Worm (Caenorhabditis elegans) whole organism, L4 larva: Measurements from ENCODE around the gene C32H11.3.
A peak's percentile ranks its signal among the peaks of the same experiment; 100 is the strongest.

Experiments used
- F26F4.8 ChIP-seq: fragments of 200-800 bp; sonication (Bioruptor generic); conservative IDR thresholded peaks from 2 replicates; pipeline ENCODE4 v1.3.6; 2022; ENCODE audit warnings: missing genetic modification characterization, missing compliant biosample characterization
- R02D3.7 ChIP-seq: fragments of 150-350 bp; sonication (generic microtip); optimal IDR thresholded peaks from 3 replicates; lab custom pipeline; 2014; ENCODE audit warnings: missing biosample characterization, missing genetic modification characterization
- T20F7.1 ChIP-seq: fragments of 200-800 bp; sonication (Bioruptor generic); optimal IDR thresholded peaks from 2 replicates; lab custom pipeline; 2018; ENCODE audit warnings: mild to moderate bottlenecking, missing genetic modification characterization, missing compliant biosample characterization
- Y48G9A.11 ChIP-seq: fragments of 200-800 bp; sonication (Bioruptor generic); IDR thresholded peaks from 2 replicates; pipeline ENCODE4 v1.3.6; 2022; ENCODE audit warnings: missing genetic modification reagents, missing genetic modification characterization, missing compliant biosample characterization
- Y5F2A.4 ChIP-seq: fragments of 200-800 bp; sonication (Bioruptor generic); optimal IDR thresholded peaks from 2 replicates; lab custom pipeline; 2018; ENCODE audit warnings: mild to moderate bottlenecking, missing genetic modification characterization, missing compliant biosample characterization
- aha-1 ChIP-seq: fragments of 150-350 bp; peaks from one replicate; lab custom pipeline; 2014; ENCODE audit warnings: missing biosample characterization, missing genetic modification characterization
- ama-1 ChIP-seq: fragments of 150-350 bp; optimal IDR thresholded peaks from 2 replicates; lab custom pipeline; 2014; ENCODE audit warnings: inconsistent platforms, mixed read lengths
- ceh-20 ChIP-seq: fragments of 200-800 bp; sonication (Bioruptor generic); IDR thresholded peaks from 2 replicates; pipeline ENCODE4 v1.3.6; 2022; ENCODE audit warnings: missing genetic modification reagents, missing genetic modification characterization, missing compliant biosample characterization
- ceh-44 ChIP-seq: fragments of 200-800 bp; sonication (Bioruptor generic); IDR thresholded peaks from 2 replicates; pipeline ENCODE4 v1.3.6; 2022; ENCODE audit warnings: missing genetic modification reagents, missing genetic modification characterization, missing compliant biosample characterization
- ces-1 ChIP-seq: fragments of 150-350 bp; sonication (generic microtip); optimal IDR thresholded peaks from 4 replicates; lab custom pipeline; 2014; ENCODE audit warnings: missing biosample characterization, missing genetic modification reagents, missing genetic modification characterization
- cey-2 ChIP-seq: sonication (generic microtip); optimal IDR thresholded peaks from 3 replicates; lab custom pipeline; 2017; ENCODE audit warnings: missing genetic modification characterization, mild to moderate bottlenecking, missing compliant biosample characterization, antibody characterized with exemption, borderline replicate concordance; ENCODE audit not compliant: insufficient read depth
- daf-16 ChIP-seq, 3 experiments: sonication (generic microtip); optimal IDR thresholded peaks; 2 replicates each; lab custom pipeline; 2016 to 2017; ENCODE audit warnings: missing genetic modification characterization in 3 of 3, missing genetic modification reagents in 3 of 3, mild to moderate bottlenecking in 2 of 3, missing compliant biosample characterization in 2 of 3, missing biosample characterization in 1 of 3, moderate library complexity in 1 of 3
- dmd-6 ChIP-seq: fragments of 200-800 bp; sonication (Bioruptor generic); IDR thresholded peaks from 2 replicates; pipeline ENCODE4 v1.3.6; 2022; ENCODE audit warnings: missing genetic modification reagents, missing genetic modification characterization, missing compliant biosample characterization
- dve-1 ChIP-seq: sonication (generic microtip); optimal IDR thresholded peaks from 2 replicates; lab custom pipeline; 2017; ENCODE audit warnings: antibody characterized with exemption, mild to moderate bottlenecking, missing genetic modification characterization, missing compliant biosample characterization; ENCODE audit not compliant: insufficient read depth
- egl-27 ChIP-seq: sonication (generic microtip); optimal IDR thresholded peaks from 3 replicates; lab custom pipeline; 2017; ENCODE audit warnings: missing biosample characterization, missing genetic modification reagents, missing genetic modification characterization
- gei-8 ChIP-seq: fragments of 200-800 bp; sonication (Bioruptor generic); optimal IDR thresholded peaks from 2 replicates; lab custom pipeline; 2018; ENCODE audit warnings: mild to moderate bottlenecking, missing genetic modification characterization, missing compliant biosample characterization
- hlh-11 ChIP-seq: fragments of 200-800 bp; sonication (Bioruptor generic); optimal IDR thresholded peaks from 2 replicates; lab custom pipeline; 2018; ENCODE audit warnings: mild to moderate bottlenecking, missing genetic modification characterization, missing compliant biosample characterization
- hmg-1.1 ChIP-seq: fragments of 200-800 bp; sonication (Bioruptor generic); IDR thresholded peaks from 2 replicates; pipeline ENCODE4 v1.3.6; 2022; ENCODE audit warnings: missing genetic modification reagents, missing genetic modification characterization, missing compliant biosample characterization
- lin-1 ChIP-seq: fragments of 200-800 bp; sonication (Bioruptor generic); IDR thresholded peaks from 2 replicates; pipeline ENCODE4 v1.3.6; 2022; ENCODE audit warnings: missing genetic modification reagents, missing genetic modification characterization, missing compliant biosample characterization
- lin-39 ChIP-seq: fragments of 150-350 bp; optimal IDR thresholded peaks from 2 replicates; lab custom pipeline; 2014; ENCODE audit warnings: missing biosample characterization, missing genetic modification reagents, missing genetic modification characterization
- madf-5 ChIP-seq, 2 experiments: fragments of 200-800 bp; sonication (Bioruptor generic); IDR thresholded peaks; 2 replicates each; pipeline ENCODE4 v1.3.6; 2022; ENCODE audit warnings: missing compliant biosample characterization in 2 of 2, missing genetic modification characterization in 2 of 2
- mdl-1 ChIP-seq, 2 experiments: fragments of 150-350 bp in 1 of 2; sonication (generic microtip) in 1 of 2; optimal IDR thresholded peaks; 2 replicates each; lab custom pipeline; 2014 to 2017; ENCODE audit warnings: missing biosample characterization in 2 of 2, missing genetic modification characterization in 2 of 2
- nhr-11 ChIP-seq: fragments of 150-350 bp; optimal IDR thresholded peaks from 2 replicates; lab custom pipeline; 2014; ENCODE audit warnings: missing biosample characterization, missing genetic modification characterization
- nhr-111 ChIP-seq: fragments of 200-800 bp; sonication (Bioruptor generic); optimal IDR thresholded peaks from 2 replicates; lab custom pipeline; 2018; ENCODE audit warnings: mild to moderate bottlenecking, missing genetic modification characterization, missing compliant biosample characterization
- nhr-237 ChIP-seq: sonication (generic microtip); optimal IDR thresholded peaks from 2 replicates; lab custom pipeline; 2017; ENCODE audit warnings: missing biosample characterization, missing genetic modification characterization
- nhr-28 ChIP-seq: fragments of 150-350 bp; optimal IDR thresholded peaks from 2 replicates; lab custom pipeline; 2014; ENCODE audit warnings: missing biosample characterization, missing genetic modification characterization
- nhr-41 ChIP-seq: fragments of 200-800 bp; sonication (Bioruptor generic); IDR thresholded peaks from 2 replicates; pipeline ENCODE4 v1.3.6; 2022; ENCODE audit warnings: missing genetic modification reagents, missing genetic modification characterization, missing compliant biosample characterization
- nhr-77 ChIP-seq: fragments of 150-350 bp; optimal IDR thresholded peaks from 2 replicates; lab custom pipeline; 2014; ENCODE audit warnings: missing biosample characterization, missing genetic modification characterization
- pha-4 ChIP-seq, 2 experiments: fragments of 150-350 bp in 1 of 2; fragments of 200-800 bp in 1 of 2; sonication (Bioruptor generic) in 1 of 2; IDR thresholded peaks in 1 of 2; optimal IDR thresholded peaks in 1 of 2; 2 replicates each; pipeline versions ENCODE4 v1.3.6 to Lab custom; 2014 to 2022; ENCODE audit warnings: missing genetic modification characterization in 2 of 2, missing genetic modification reagents in 2 of 2, missing biosample characterization in 1 of 2, missing compliant biosample characterization in 1 of 2
- php-3 ChIP-seq: fragments of 200-800 bp; sonication (Bioruptor generic); IDR thresholded peaks from 2 replicates; pipeline ENCODE4 v1.3.6; 2022; ENCODE audit warnings: missing genetic modification reagents, missing genetic modification characterization, missing compliant biosample characterization
- pqm-1 ChIP-seq: sonication (generic microtip); optimal IDR thresholded peaks from 2 replicates; lab custom pipeline; 2017; ENCODE audit warnings: missing biosample characterization, missing genetic modification characterization
- saeg-2 ChIP-seq: fragments of 200-800 bp; sonication (Bioruptor generic); IDR thresholded peaks from 2 replicates; pipeline ENCODE4 v1.3.6; 2022; ENCODE audit warnings: missing genetic modification reagents, missing genetic modification characterization, missing compliant biosample characterization
- sdz-12 ChIP-seq: fragments of 200-800 bp; sonication (Bioruptor generic); optimal IDR thresholded peaks from 2 replicates; lab custom pipeline; 2018; ENCODE audit warnings: mild to moderate bottlenecking, missing genetic modification characterization, missing compliant biosample characterization
- set-16 ChIP-seq: fragments of 200-800 bp; sonication (Bioruptor generic); IDR thresholded peaks from 2 replicates; pipeline ENCODE4 v1.3.6; 2022; ENCODE audit warnings: missing genetic modification reagents, missing genetic modification characterization, missing compliant biosample characterization
- skn-1 ChIP-seq: fragments of 150-350 bp; optimal IDR thresholded peaks from 2 replicates; lab custom pipeline; 2014; ENCODE audit warnings: missing biosample characterization, missing genetic modification characterization
- spr-1 ChIP-seq: sonication (generic microtip); optimal IDR thresholded peaks from 2 replicates; lab custom pipeline; 2016; ENCODE audit warnings: mild to moderate bottlenecking, missing genetic modification characterization, missing compliant biosample characterization
- spr-3 ChIP-seq: fragments of 200-800 bp; sonication (Bioruptor generic); optimal IDR thresholded peaks from 2 replicates; lab custom pipeline; 2018; ENCODE audit warnings: mild to moderate bottlenecking, missing genetic modification characterization, missing compliant biosample characterization
- unc-130 ChIP-seq: sonication (generic microtip); optimal IDR thresholded peaks from 2 replicates; lab custom pipeline; 2016; ENCODE audit warnings: missing genetic modification reagents, missing genetic modification characterization, missing compliant biosample characterization
- unc-39 ChIP-seq: sonication (generic microtip); optimal IDR thresholded peaks from 2 replicates; lab custom pipeline; 2017; ENCODE audit warnings: missing biosample characterization, missing genetic modification characterization
- zip-11 ChIP-seq: fragments of 200-800 bp; sonication (Bioruptor generic); IDR thresholded peaks from 2 replicates; pipeline ENCODE4 v1.3.6; 2022; ENCODE audit warnings: missing genetic modification characterization, missing compliant biosample characterization
- zip-2 ChIP-seq: fragments of 150-350 bp; optimal IDR thresholded peaks from 2 replicates; lab custom pipeline; 2014; ENCODE audit warnings: missing biosample characterization, missing genetic modification characterization
- ztf-11 ChIP-seq: fragments of 150-350 bp; optimal IDR thresholded peaks from 2 replicates; lab custom pipeline; 2014; ENCODE audit warnings: missing biosample characterization, missing genetic modification characterization
- ztf-7 ChIP-seq: fragments of 150-350 bp; optimal IDR thresholded peaks from 2 replicates; lab custom pipeline; 2014; ENCODE audit warnings: missing biosample characterization, missing genetic modification characterization

C32H11.3 gene

ce11 chrIV:12936221-12936776, 17.9 kb downstream of the C32H11.3 start, which contains the start of the genes cld-1 and dod-21:
cld-1 (minus strand) TSS chrIV:12936271.
dod-21 (plus strand) TSS chrIV:12936738.
- TF ChIP-seq nhr-77 (tag; lab: Kevin White, UChicago), result peak; percentile 11
- no peak for TF ChIP-seq Y48G9A.11 (GFP tag; lab: Robert Waterston, UW)
- TF ChIP-seq php-3 (GFP tag; lab: Robert Waterston, UW), result peak; percentile 48; the same call in 1 of the 2 replicates
- TF ChIP-seq set-16 (GFP tag; lab: Robert Waterston, UW), result no peak
- no peak for TF ChIP-seq daf-16 (GFP tag; optimal IDR thresholded peaks at IDR 0.05; lab: Kevin White, UChicago)
- TF ChIP-seq daf-16 (tag; optimal IDR thresholded peaks at IDR 0.05; lab: Kevin White, UChicago), result peak; percentile 47
- peak; percentile 47 for TF ChIP-seq nhr-28 (tag; lab: Kevin White, UChicago)
- TF ChIP-seq ceh-20 (GFP tag; lab: Robert Waterston, UW), result no peak
- 0 out of 2 replicates have a peak, but pooled peaks have one; percentile 20 for TF ChIP-seq lin-1 (GFP tag; lab: Robert Waterston, UW)
- TF ChIP-seq ztf-7 (tag; lab: Kevin White, UChicago), result no peak
- no peak for TF ChIP-seq pha-4 (GFP tag; IDR thresholded peaks at IDR 0.05; lab: Robert Waterston, UW)
- TF ChIP-seq pha-4 (tag; optimal IDR thresholded peaks at IDR 0.05; lab: Kevin White, UChicago), result no peak
- TF ChIP-seq sdz-12, result no peak
- no peak for TF ChIP-seq Y5F2A.4
- no peak for TF ChIP-seq saeg-2 (GFP tag; lab: Robert Waterston, UW)
- no peak for TF ChIP-seq gei-8 (GFP tag; lab: Kevin White, UChicago)
- no peak for TF ChIP-seq hmg-1.1 (GFP tag; lab: Robert Waterston, UW)
- no peak for TF ChIP-seq nhr-41 (GFP tag; lab: Robert Waterston, UW)
- TF ChIP-seq egl-27 (tag; lab: Kevin White, UChicago), result no peak
- peak; percentile 83 for TF ChIP-seq hlh-11 (tag; lab: Kevin White, UChicago)
- TF ChIP-seq pqm-1 (tag; lab: Kevin White, UChicago), result peak; percentile 31
- peak; percentile 63 for TF ChIP-seq dve-1
- no peak for TF ChIP-seq nhr-111 (GFP tag; lab: Kevin White, UChicago)
- no peak for TF ChIP-seq madf-5 (GFP tag; IDR thresholded peaks at IDR 0.05; lab: Robert Waterston, UW)
- peak; percentile 64 for TF ChIP-seq dmd-6

ce11 chrIV:12941254-12941653, 22.9 kb downstream of the C32H11.3 start, which contains the start of gene dod-24:
dod-24 (minus strand) TSS chrIV:12941354.
- TF ChIP-seq ceh-44 (GFP tag; lab: Robert Waterston, UW) (no peak), Y48G9A.11 (GFP tag; lab: Robert Waterston, UW) (no peak), ces-1 (GFP tag; lab: Kevin White, UChicago) (no peak), dve-1 (no peak), zip-2 (tag; lab: Kevin White, UChicago) (no peak), mdl-1 (tag; optimal IDR thresholded peaks at IDR 0.05; lab: Kevin White, UChicago) (no peak), aha-1 (tag; lab: Kevin White, UChicago) (no peak), zip-11 (GFP tag; lab: Robert Waterston, UW) (no peak), unc-130 (GFP tag; lab: Kevin White, UChicago) (no peak), spr-1 (tag; lab: Kevin White, UChicago) (no peak), R02D3.7 (tag; lab: Kevin White, UChicago) (no peak), cey-2 (tag; lab: Kevin White, UChicago) (no peak), ztf-11 (tag; lab: Kevin White, UChicago) (no peak), F26F4.8 (no peak), skn-1 (no peak)

ce11 chrIV:12942633-12943032, 24.3 kb downstream of the C32H11.3 start, which contains the start of gene dct-19:
dct-19 (plus strand) TSS chrIV:12942933.
- TF ChIP-seq spr-1 (tag; lab: Kevin White, UChicago) (no peak), nhr-111 (GFP tag; lab: Kevin White, UChicago) (no peak), nhr-237 (tag; lab: Kevin White, UChicago) (no peak), T20F7.1 (no peak), nhr-11 (tag; lab: Kevin White, UChicago) (no peak), ama-1 (lab: Kevin White, UChicago) (no peak), spr-3 (GFP tag; lab: Kevin White, UChicago) (no peak), lin-39 (tag; lab: Kevin White, UChicago) (no peak), unc-39 (tag; lab: Kevin White, UChicago) (no peak), Y48G9A.11 (GFP tag; lab: Robert Waterston, UW) (no peak), lin-1 (GFP tag; lab: Robert Waterston, UW) (no peak)
